Worm (Caenorhabditis elegans): ENCODE data around the gene ZC155.2.

The ZC155.2 gene

DNA sequence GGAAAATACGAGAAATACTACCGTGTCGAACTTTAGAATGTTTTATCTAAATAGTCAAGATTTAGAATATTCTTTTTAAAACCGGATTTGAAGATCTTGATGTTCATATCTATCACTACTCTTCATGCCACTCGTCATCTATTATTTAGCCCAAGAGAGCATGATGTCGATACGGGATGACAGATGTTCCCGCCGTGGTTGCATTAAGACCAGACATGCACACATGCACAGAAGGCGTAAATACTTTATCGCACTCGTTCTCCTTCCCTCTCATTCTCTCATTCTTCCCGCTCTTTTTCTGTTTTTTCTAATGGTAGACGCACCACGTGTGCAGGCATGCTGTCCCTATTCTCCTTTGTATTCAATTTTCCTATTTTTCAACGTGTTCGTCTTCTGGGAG, 35.4 kb upstream of the ZC155.2 start:
- TF ChIP-seq mls-2 (tag; optimal IDR thresholded peaks at IDR 0.05) (no peak), ceh-83 (GFP tag; optimal IDR thresholded peaks at IDR 0.05) (no peak), ceh-43 (GFP tag; optimal IDR thresholded peaks at IDR 0.05) (no peak), sptf-1 (tag; optimal IDR thresholded peaks at IDR 0.05) (no peak), cnd-1 (tag; optimal IDR thresholded peaks at IDR 0.05) (peak; percentile 85), lin-32 (GFP tag; optimal IDR thresholded peaks at IDR 0.05) (peak; percentile 89), nhr-237 (tag; optimal IDR thresholded peaks at IDR 0.05) (no peak), ceh-39 (tag; optimal IDR thresholded peaks at IDR 0.05) (no peak), ces-1 (GFP tag; optimal IDR thresholded peaks at IDR 0.05) (peak; percentile 62), flh-1 (GFP tag; optimal IDR thresholded peaks at IDR 0.05) (no peak), tbx-8 (GFP tag; optimal IDR thresholded peaks at IDR 0.05) (no peak), sem-2 (GFP tag; optimal IDR thresholded peaks at IDR 0.05) (no peak), unc-62 (GFP tag; optimal IDR thresholded peaks at IDR 0.05) (peak; percentile 1)

DNA sequence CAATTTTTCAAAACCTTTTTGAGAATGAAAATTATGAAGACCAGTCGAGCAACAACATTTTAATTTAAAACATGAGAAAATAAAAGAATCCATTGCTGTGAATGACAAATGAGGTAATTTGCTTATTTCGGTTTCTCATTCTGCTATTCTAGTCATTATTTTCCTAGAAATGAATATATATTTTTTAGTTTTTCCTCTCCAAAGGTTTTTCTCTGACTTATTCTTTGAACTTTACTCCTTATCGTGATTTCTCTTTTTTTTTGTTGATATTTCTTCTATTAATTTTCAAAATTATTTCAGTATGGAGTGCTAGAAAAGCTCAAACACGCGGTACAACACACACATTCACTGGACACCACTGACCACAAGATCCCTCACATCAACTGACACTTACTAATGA, 33.2 kb upstream of the ZC155.2 start, which contains the start of gene pup-2:
Gene pup-2 (plus strand): TSS at position 301 of the 400 bp plus-strand sequence.
- TF ChIP-seq mab-5 (tag; optimal IDR thresholded peaks at IDR 0.05), result no peak
- no peak for TF ChIP-seq elt-3 (tag; optimal IDR thresholded peaks at IDR 0.05)
- no peak for TF ChIP-seq lin-32 (GFP tag; optimal IDR thresholded peaks at IDR 0.05)
- no peak for TF ChIP-seq ces-1 (GFP tag; optimal IDR thresholded peaks at IDR 0.05)
- no peak for TF ChIP-seq nhr-76 (tag; optimal IDR thresholded peaks at IDR 0.05)
- no peak for TF ChIP-seq ztf-11 (tag; optimal IDR thresholded peaks at IDR 0.05)
- TF ChIP-seq sem-2 (GFP tag; optimal IDR thresholded peaks at IDR 0.05), result no peak
- TF ChIP-seq unc-39 (tag; optimal IDR thresholded peaks at IDR 0.05), result no peak
- no peak for TF ChIP-seq hlh-1 (tag; optimal IDR thresholded peaks at IDR 0.05)
- no peak for TF ChIP-seq unc-120 (tag; optimal IDR thresholded peaks at IDR 0.05; ENCODE audit: poor library complexity, severe bottlenecking)
- no peak for TF ChIP-seq zip-8 (tag; optimal IDR thresholded peaks at IDR 0.05)
- no peak for TF ChIP-seq ceh-43 (GFP tag; optimal IDR thresholded peaks at IDR 0.05)
- TF ChIP-seq cnd-1 (tag; optimal IDR thresholded peaks at IDR 0.05), result no peak
- no peak for TF ChIP-seq ceh-39 (tag; optimal IDR thresholded peaks at IDR 0.05)

DNA sequence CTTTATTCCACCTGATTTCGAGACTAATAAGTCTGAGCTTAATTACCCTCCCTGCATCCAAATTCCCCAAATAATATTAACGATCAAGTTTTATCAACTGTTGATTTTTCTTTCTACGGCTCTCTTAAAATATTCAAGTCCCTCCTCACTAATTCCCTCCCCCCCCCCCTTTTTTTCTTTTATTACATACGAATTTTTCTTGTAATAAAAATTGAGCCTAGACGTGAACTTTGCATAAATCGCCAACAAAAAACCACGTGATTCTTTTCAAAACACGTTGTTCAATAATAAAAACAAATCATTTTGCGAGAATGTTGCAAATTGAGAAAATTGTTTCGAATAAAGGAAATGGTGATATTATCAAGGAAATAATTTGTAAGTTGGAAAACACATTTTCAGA, 30.4 kb upstream of the ZC155.2 start, which contains the start of gene K10D2.8:
Gene K10D2.8 (plus strand): TSS at position 301 of the 400 bp plus-strand sequence.
- no peak for TF ChIP-seq bed-3 (GFP tag; optimal IDR thresholded peaks at IDR 0.05)
- no peak for TF ChIP-seq tbx-8 (GFP tag; optimal IDR thresholded peaks at IDR 0.05)
- no peak for TF ChIP-seq ceh-43 (GFP tag; optimal IDR thresholded peaks at IDR 0.05)
- no peak for TF ChIP-seq ham-2 (GFP tag; optimal IDR thresholded peaks at IDR 0.05)
- TF ChIP-seq blmp-1 (tag; optimal IDR thresholded peaks at IDR 0.05), result no peak
- no peak for TF ChIP-seq M03D4.4 (tag; optimal IDR thresholded peaks at IDR 0.05)
- TF ChIP-seq lin-13 (tag; optimal IDR thresholded peaks at IDR 0.05), result no peak
- no peak for TF ChIP-seq ceh-83 (GFP tag; optimal IDR thresholded peaks at IDR 0.05)
- no peak for TF ChIP-seq sptf-1 (tag; optimal IDR thresholded peaks at IDR 0.05)
- TF ChIP-seq sem-2 (GFP tag; optimal IDR thresholded peaks at IDR 0.05), result no peak
- TF ChIP-seq lin-32 (GFP tag; optimal IDR thresholded peaks at IDR 0.05), result no peak
- TF ChIP-seq elt-1 (tag; optimal IDR thresholded peaks at IDR 0.05; ENCODE audit: borderline replicate concordance, insufficient read depth), result no peak
- TF ChIP-seq ztf-11 (tag; optimal IDR thresholded peaks at IDR 0.05), result no peak
- TF ChIP-seq ceh-39 (tag; optimal IDR thresholded peaks at IDR 0.05), result no peak
- no peak for TF ChIP-seq unc-39 (tag; optimal IDR thresholded peaks at IDR 0.05)
- no peak for TF ChIP-seq lsy-2 (tag; optimal IDR thresholded peaks at IDR 0.05)

DNA sequence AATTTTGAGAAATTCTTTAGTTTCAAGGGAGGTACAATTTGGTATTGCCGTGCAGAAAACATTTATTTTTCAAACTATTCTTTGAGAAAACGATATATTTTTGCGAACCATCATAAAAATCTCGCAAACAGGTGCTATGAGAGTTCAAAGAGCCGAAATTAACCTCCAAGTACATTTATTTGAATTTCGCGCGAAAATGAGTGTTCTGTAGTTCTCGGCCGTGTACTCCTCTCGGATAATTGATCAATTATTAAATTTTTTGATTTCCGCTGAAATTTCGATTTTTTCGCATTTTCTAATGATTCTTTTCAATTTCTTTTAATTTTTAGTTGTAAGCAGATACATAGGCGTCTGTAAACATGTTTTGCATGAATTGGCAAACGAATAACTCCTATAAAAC, 28.6 kb upstream of the ZC155.2 start:
- no peak for TF ChIP-seq sptf-1 (tag; optimal IDR thresholded peaks at IDR 0.05)
- no peak for TF ChIP-seq elt-1 (tag; optimal IDR thresholded peaks at IDR 0.05; ENCODE audit: borderline replicate concordance, insufficient read depth)
- no peak for TF ChIP-seq unc-120 (tag; optimal IDR thresholded peaks at IDR 0.05; ENCODE audit: poor library complexity, severe bottlenecking)
- TF ChIP-seq ceh-83 (GFP tag; optimal IDR thresholded peaks at IDR 0.05), result no peak
- TF ChIP-seq lsy-2 (tag; optimal IDR thresholded peaks at IDR 0.05), result no peak
- no peak for TF ChIP-seq sem-2 (GFP tag; optimal IDR thresholded peaks at IDR 0.05)
- no peak for TF ChIP-seq nhr-237 (tag; optimal IDR thresholded peaks at IDR 0.05)
- no peak for TF ChIP-seq cnd-1 (tag; optimal IDR thresholded peaks at IDR 0.05)
- no peak for TF ChIP-seq ces-1 (GFP tag; optimal IDR thresholded peaks at IDR 0.05)
- TF ChIP-seq tbx-8 (GFP tag; optimal IDR thresholded peaks at IDR 0.05), result no peak
- TF ChIP-seq elt-3 (tag; optimal IDR thresholded peaks at IDR 0.05), result no peak
- TF ChIP-seq drap-1 (GFP tag; optimal IDR thresholded peaks at IDR 0.05), result no peak
- TF ChIP-seq mab-5 (tag; optimal IDR thresholded peaks at IDR 0.05), result no peak

DNA sequence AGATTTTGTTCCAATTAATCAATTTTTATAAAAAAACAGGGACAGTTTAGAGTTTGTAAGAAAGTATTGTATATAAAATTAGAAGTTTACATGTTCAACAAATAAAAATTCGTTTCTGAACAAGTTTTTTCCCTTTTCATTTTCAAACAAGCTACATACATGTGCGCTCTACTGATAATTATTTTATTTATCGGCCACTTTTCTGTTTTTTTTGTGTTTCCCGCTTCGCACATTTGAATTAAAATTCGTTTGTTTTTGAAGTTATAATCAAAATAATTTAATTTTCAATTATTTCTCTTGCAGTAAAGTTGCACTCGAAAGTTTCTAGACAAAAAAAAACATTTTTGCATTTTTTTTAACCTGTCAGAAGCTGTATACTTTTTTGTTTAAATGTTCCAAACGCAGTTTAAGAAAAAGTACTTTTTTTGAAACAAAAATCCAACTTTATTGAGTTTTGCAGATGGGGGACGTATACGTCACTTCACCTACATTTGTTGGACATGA, 28.1 kb upstream of the ZC155.2 start, which contains the start of gene hira-1:
Gene hira-1 (plus strand): TSS at position 454 of the 504 bp plus-strand sequence.
- TF ChIP-seq ceh-83 (GFP tag; optimal IDR thresholded peaks at IDR 0.05) (no peak), zip-8 (tag; optimal IDR thresholded peaks at IDR 0.05) (no peak), blmp-1 (tag; optimal IDR thresholded peaks at IDR 0.05) (no peak), mep-1 (tag; optimal IDR thresholded peaks at IDR 0.05) (no peak), M03D4.4 (tag; optimal IDR thresholded peaks at IDR 0.05) (no peak), elt-3 (tag; optimal IDR thresholded peaks at IDR 0.05) (no peak), ces-1 (GFP tag; optimal IDR thresholded peaks at IDR 0.05) (peak; percentile 68), ham-2 (GFP tag; optimal IDR thresholded peaks at IDR 0.05) (no peak)
